Fruit fly (Drosophila melanogaster) whole organism, embryonic: ENCODE measurements around the gene Rpn1.

Experiments
- Awh ChIP-seq: fragments of 200-800 bp; sonication (Bioruptor generic); IDR thresholded peaks from 2 replicates; pipeline ENCODE4, ENCODE4 v1.3.6; 2022; ENCODE audit warnings: missing biosample characterization, missing genetic modification characterization
- Blimp-1 ChIP-seq: fragments of 200-800 bp; sonication (Bioruptor generic); optimal IDR thresholded peaks from 3 replicates; lab custom pipeline; 2018; ENCODE audit warnings: missing biosample characterization, missing genetic modification characterization, mild to moderate bottlenecking, moderate library complexity, missing genetic modification reagents
- CG10565 ChIP-seq: fragments of 200-800 bp; sonication (Bioruptor generic); optimal IDR thresholded peaks from 3 replicates; lab custom pipeline; 2016; ENCODE audit warnings: missing biosample characterization, mild to moderate bottlenecking, missing genetic modification characterization
- CG12071 ChIP-seq: fragments of 200-800 bp; sonication (Bioruptor generic); optimal IDR thresholded peaks from 3 replicates; lab custom pipeline; 2018; ENCODE audit warnings: missing biosample characterization, mild to moderate bottlenecking, missing genetic modification characterization
- CG12236 ChIP-seq: fragments of 200-800 bp; sonication (Bioruptor generic); optimal IDR thresholded peaks from 2 replicates; lab custom pipeline; 2016; ENCODE audit warnings: missing biosample characterization, missing genetic modification characterization
- CG13775 ChIP-seq: fragments of 200-800 bp; sonication (Bioruptor generic); optimal IDR thresholded peaks from 3 replicates; lab custom pipeline; 2017; ENCODE audit warnings: missing biosample characterization, mild to moderate bottlenecking, missing genetic modification characterization
- CG1529 ChIP-seq: fragments of 200-800 bp; sonication (Bioruptor generic); optimal IDR thresholded peaks from 3 replicates; lab custom pipeline; 2018; ENCODE audit warnings: missing biosample characterization, missing genetic modification characterization
- CG16863 ChIP-seq: fragments of 200-800 bp; sonication (Bioruptor generic); optimal IDR thresholded peaks from 3 replicates; lab custom pipeline; 2016; ENCODE audit warnings: missing biosample characterization, missing genetic modification characterization
- CG17328 ChIP-seq: fragments of 200-800 bp; sonication (Bioruptor generic); IDR thresholded peaks from 2 replicates; pipeline ENCODE4 v1.3.6; 2022; ENCODE audit warnings: missing biosample characterization, missing genetic modification characterization
- CG18011 ChIP-seq: fragments of 200-800 bp; sonication (Bioruptor generic); optimal IDR thresholded peaks from 2 replicates; lab custom pipeline; 2017; ENCODE audit warnings: missing biosample characterization, missing genetic modification characterization, mild to moderate bottlenecking, moderate library complexity, missing genotype
- CG2678 ChIP-seq: fragments of 200-800 bp; sonication (Bioruptor generic); optimal IDR thresholded peaks from 3 replicates; lab custom pipeline; 2019; ENCODE audit warnings: missing biosample characterization, mild to moderate bottlenecking, missing genetic modification characterization, moderate library complexity
- CG31224 ChIP-seq: fragments of 200-800 bp; sonication (Bioruptor generic); IDR thresholded peaks from 2 replicates; pipeline ENCODE4 v1.3.6; 2022; ENCODE audit warnings: missing biosample characterization, missing genetic modification characterization
- CG34376 ChIP-seq: fragments of 200-800 bp; sonication (Bioruptor generic); optimal IDR thresholded peaks from 2 replicates; lab custom pipeline; 2018; ENCODE audit warnings: missing biosample characterization, mild to moderate bottlenecking, missing genetic modification characterization
- CG4820 ChIP-seq: fragments of 200-800 bp; sonication (Bioruptor generic); optimal IDR thresholded peaks from 3 replicates; lab custom pipeline; 2016; ENCODE audit warnings: missing biosample characterization, missing genetic modification characterization
- CG8281 ChIP-seq: fragments of 200-800 bp; sonication (Bioruptor generic); optimal IDR thresholded peaks from 2 replicates; lab custom pipeline; 2018; ENCODE audit warnings: missing biosample characterization, mild to moderate bottlenecking, missing genetic modification characterization, moderate library complexity
- CG8944 ChIP-seq: fragments of 200-800 bp; sonication (Bioruptor generic); optimal IDR thresholded peaks from 3 replicates; lab custom pipeline; 2016; ENCODE audit warnings: missing biosample characterization, missing genetic modification characterization
- CG9727 ChIP-seq: fragments of 200-800 bp; sonication (Bioruptor generic); optimal IDR thresholded peaks from 3 replicates; lab custom pipeline; 2017; ENCODE audit warnings: missing biosample characterization, mild to moderate bottlenecking, missing genetic modification characterization
- D ChIP-seq, 2 experiments: fragments of 200-800 bp in 1 of 2; fragments of >200 bp in 1 of 2; sonication (Bioruptor generic) in 1 of 2; optimal IDR thresholded peaks; 2 replicates in 1 of 2; 3 replicates in 1 of 2; lab custom pipeline; 2017; ENCODE audit warnings: mild to moderate bottlenecking in 1 of 2, missing biosample characterization in 1 of 2, missing genetic modification characterization in 1 of 2, missing genetic modification reagents in 1 of 2
- Dll ChIP-seq: fragments of 200-800 bp; sonication (Bioruptor generic); IDR thresholded peaks from 4 replicates; pipeline ENCODE4 v1.3.6; 2022; ENCODE audit warnings: missing biosample characterization, missing genetic modification characterization; ENCODE audit not compliant: partially characterized antibody
- Eip74EF ChIP-seq, 2 experiments: fragments of 200-800 bp in 1 of 2; fragments of >200 bp in 1 of 2; sonication (Bioruptor generic) in 1 of 2; optimal IDR thresholded peaks; 2 replicates each; lab custom pipeline; 2017 to 2019; ENCODE audit warnings: missing biosample characterization in 2 of 2, missing genetic modification characterization in 2 of 2, mild to moderate bottlenecking in 1 of 2, moderate library complexity in 1 of 2
- GATAe ChIP-seq: fragments of 200-800 bp; sonication (Bioruptor generic); conservative IDR thresholded peaks from 2 replicates; pipeline ENCODE4 v1.3.6; 2022; ENCODE audit warnings: missing biosample characterization, missing genetic modification characterization
- Hand ChIP-seq: fragments of 200-800 bp; sonication (Bioruptor generic); optimal IDR thresholded peaks from 2 replicates; lab custom pipeline; 2017; ENCODE audit warnings: mild to moderate bottlenecking, missing biosample characterization, missing genetic modification reagents, missing genetic modification characterization
- Lhr ChIP-seq: fragments of 200-800 bp; sonication (Bioruptor generic); optimal IDR thresholded peaks from 3 replicates; lab custom pipeline; 2017; ENCODE audit warnings: mild to moderate bottlenecking, missing biosample characterization, missing genetic modification reagents, missing genetic modification characterization
- Xrp1 ChIP-seq: fragments of 200-800 bp; sonication (Bioruptor generic); IDR thresholded peaks from 2 replicates; pipeline ENCODE4 v1.3.6; 2022; ENCODE audit warnings: missing biosample characterization, missing genetic modification characterization
- ara ChIP-seq: fragments of 200-800 bp; sonication (Bioruptor generic); IDR thresholded peaks from 2 replicates; pipeline ENCODE4 v1.3.6; 2022; ENCODE audit warnings: missing biosample characterization, missing genetic modification characterization
- bbx ChIP-seq: fragments of 200-800 bp; sonication (Bioruptor generic); IDR thresholded peaks from 2 replicates; pipeline ENCODE4 v1.3.6; 2022; ENCODE audit warnings: missing biosample characterization, missing genetic modification characterization; ENCODE audit not compliant: partially characterized antibody
- bowl ChIP-seq: fragments of 200-800 bp; sonication (Bioruptor generic); IDR thresholded peaks from 2 replicates; pipeline ENCODE4 v1.3.6; 2022; ENCODE audit warnings: missing biosample characterization, missing genetic modification characterization
- cg ChIP-seq: fragments of 200-800 bp; sonication (Bioruptor generic); optimal IDR thresholded peaks from 3 replicates; lab custom pipeline; 2019; ENCODE audit warnings: missing biosample characterization, mild to moderate bottlenecking, missing genetic modification characterization, moderate library complexity
- chinmo ChIP-seq: fragments of 200-800 bp; sonication (Bioruptor generic); IDR thresholded peaks from 4 replicates; pipeline ENCODE4 v1.3.6; 2022; ENCODE audit warnings: missing biosample characterization, missing genetic modification characterization; ENCODE audit not compliant: partially characterized antibody
- corto ChIP-seq: fragments of 200-800 bp; sonication (Bioruptor generic); optimal IDR thresholded peaks from 2 replicates; lab custom pipeline; 2016; ENCODE audit warnings: missing biosample characterization, mild to moderate bottlenecking, missing genetic modification characterization, moderate library complexity
- eve ChIP-seq, 2 experiments: fragments of >200 bp; optimal IDR thresholded peaks; 2 replicates each; lab custom pipeline; 2017; ENCODE audit warnings: missing biosample characterization in 2 of 2, missing genetic modification characterization in 2 of 2
- fru ChIP-seq: fragments of >200 bp; optimal IDR thresholded peaks from 2 replicates; lab custom pipeline; 2017
- mirr ChIP-seq: fragments of 200-800 bp; sonication (Bioruptor generic); optimal IDR thresholded peaks from 3 replicates; lab custom pipeline; 2018; ENCODE audit warnings: missing biosample characterization, mild to moderate bottlenecking, missing genetic modification characterization
- pfk ChIP-seq: fragments of 200-800 bp; sonication (Bioruptor generic); optimal IDR thresholded peaks from 2 replicates; lab custom pipeline; 2018; ENCODE audit warnings: missing biosample characterization, mild to moderate bottlenecking, missing genetic modification characterization, moderate library complexity
- phol ChIP-seq: fragments of 200-800 bp; sonication (Bioruptor generic); optimal IDR thresholded peaks from 3 replicates; lab custom pipeline; 2018; ENCODE audit warnings: missing biosample characterization, mild to moderate bottlenecking, missing genetic modification characterization, moderate library complexity
- pita ChIP-seq: fragments of 200-800 bp; sonication (Bioruptor generic); optimal IDR thresholded peaks from 2 replicates; lab custom pipeline; 2017; ENCODE audit warnings: missing biosample characterization, mild to moderate bottlenecking, missing genetic modification characterization
- repo ChIP-seq: fragments of 200-800 bp; sonication (Bioruptor generic); optimal IDR thresholded peaks from 2 replicates; lab custom pipeline; 2016; ENCODE audit warnings: missing biosample characterization, missing genetic modification characterization
- row ChIP-seq: fragments of 200-800 bp; sonication (Bioruptor generic); IDR thresholded peaks from 3 replicates; pipeline ENCODE4 v1.3.6; 2022; ENCODE audit warnings: missing biosample characterization, missing genetic modification characterization
- run ChIP-seq: fragments of 200-800 bp; sonication (Bioruptor generic); optimal IDR thresholded peaks from 3 replicates; lab custom pipeline; 2018; ENCODE audit warnings: missing biosample characterization, mild to moderate bottlenecking, missing genetic modification characterization
- slbo ChIP-seq: fragments of 200-800 bp; sonication (Bioruptor generic); IDR thresholded peaks from 2 replicates; pipeline ENCODE4 v1.3.6; 2022; ENCODE audit warnings: missing biosample characterization, missing genetic modification characterization
- sna ChIP-seq: fragments of 200-800 bp; sonication (Bioruptor generic); IDR thresholded peaks from 2 replicates; pipeline ENCODE4 v1.3.6; 2022; ENCODE audit warnings: missing biosample characterization, missing genetic modification characterization; ENCODE audit not compliant: partially characterized antibody
- stwl ChIP-seq: fragments of 200-800 bp; sonication (Bioruptor generic); optimal IDR thresholded peaks from 3 replicates; lab custom pipeline; 2018; ENCODE audit warnings: missing biosample characterization, mild to moderate bottlenecking, missing genetic modification characterization, moderate library complexity
- sug ChIP-seq: fragments of 200-800 bp; optimal IDR thresholded peaks from 2 replicates; lab custom pipeline; 2019; ENCODE audit warnings: missing biosample characterization, mild to moderate bottlenecking, missing genetic modification characterization, moderate library complexity
- trem ChIP-seq: fragments of 200-800 bp; optimal IDR thresholded peaks from 3 replicates; lab custom pipeline; 2019; ENCODE audit warnings: missing biosample characterization, mild to moderate bottlenecking, missing genetic modification characterization, moderate library complexity
- twi ChIP-seq: fragments of 200-800 bp; optimal IDR thresholded peaks from 2 replicates; lab custom pipeline; 2019; ENCODE audit warnings: missing biosample characterization, mild to moderate bottlenecking, missing genetic modification characterization, moderate library complexity
- yki ChIP-seq: fragments of >200 bp; optimal IDR thresholded peaks from 3 replicates; lab custom pipeline; 2018
- z ChIP-seq: fragments of 200-800 bp; sonication (Bioruptor generic); IDR thresholded peaks from 3 replicates; pipeline ENCODE4 v1.3.6; 2022; ENCODE audit warnings: missing biosample characterization, missing genetic modification characterization
- zf30C ChIP-seq: fragments of 200-800 bp; sonication (Bioruptor generic); optimal IDR thresholded peaks from 3 replicates; lab custom pipeline; 2018; ENCODE audit warnings: missing biosample characterization, mild to moderate bottlenecking, missing genetic modification characterization
- zfh1 ChIP-seq: fragments of 200-800 bp; sonication (Bioruptor generic); IDR thresholded peaks from 3 replicates; pipeline ENCODE4 v1.3.6; 2022; ENCODE audit warnings: missing biosample characterization, missing genetic modification characterization

Rpn1 gene

DNA sequence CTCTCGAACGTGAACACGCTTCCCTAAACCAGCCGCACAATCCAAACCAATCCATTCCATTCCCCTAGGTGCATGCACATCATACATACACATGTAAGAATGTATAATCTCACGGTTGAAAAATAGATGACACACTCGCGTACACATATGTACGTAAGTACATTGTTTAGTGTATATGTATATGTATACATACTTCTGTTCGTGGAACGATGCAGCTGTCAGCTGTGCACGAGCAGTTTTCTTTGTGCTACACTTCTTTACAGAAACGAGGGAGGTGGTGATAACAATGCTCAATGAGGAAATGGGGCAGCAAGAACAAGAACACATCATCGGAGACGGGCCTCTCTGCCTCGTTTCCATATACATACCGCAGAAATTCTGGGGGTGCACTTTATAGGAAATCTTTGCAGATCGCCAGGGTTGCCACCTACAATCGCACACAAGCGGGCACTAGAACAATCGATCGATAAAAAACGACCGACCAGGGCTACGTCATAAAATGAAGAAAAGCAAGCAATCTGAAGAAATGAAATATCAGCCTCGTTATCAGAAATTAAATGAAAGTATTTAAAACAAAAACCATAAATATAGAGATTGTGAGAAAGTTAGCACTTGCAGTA, 15.4 kb upstream of the Rpn1 start (continued):
- no peak for TF ChIP-seq yki (lab: Kevin White, UChicago)
- TF ChIP-seq mirr, result peak; percentile 14
- TF ChIP-seq ara (GFP tag; lab: Robert Waterston, UW), result no peak
- TF ChIP-seq CG2678 (tag; lab: Kevin White, UChicago), result no peak
- peak; percentile 94 for TF ChIP-seq cg (GFP tag; lab: Kevin White, UChicago)
- no peak for TF ChIP-seq CG1529 (GFP tag; lab: Kevin White, UChicago)
- TF ChIP-seq eve (GFP tag; optimal IDR thresholded peaks at IDR 0.05; lab: Kevin White, UChicago), result no peak
- TF ChIP-seq stwl (tag; lab: Kevin White, UChicago), result peak; percentile 97
- TF ChIP-seq CG17328 (GFP tag; lab: Robert Waterston, UW), result 0 out of 2 replicates have a peak, but pooled peaks have one; percentile 23
- no peak for TF ChIP-seq GATAe
- no peak for TF ChIP-seq CG34376
- TF ChIP-seq Xrp1 (GFP tag; lab: Robert Waterston, UW), result peak; percentile 32; the same call in 1 of the 2 replicates
- no peak for TF ChIP-seq phol
- TF ChIP-seq Blimp-1 (GFP tag; lab: Kevin White, UChicago), result no peak
- TF ChIP-seq row (GFP tag; lab: Robert Waterston, UW), result 0 out of 3 replicates have a peak, but pooled peaks have one; percentile 7
- TF ChIP-seq CG9727 (GFP tag; lab: Kevin White, UChicago), result no peak
- no peak for TF ChIP-seq run (tag; lab: Kevin White, UChicago)
- no peak for TF ChIP-seq CG12071 (GFP tag; lab: Kevin White, UChicago)
- no peak for TF ChIP-seq CG4820
- no peak for TF ChIP-seq zf30C (GFP tag; lab: Kevin White, UChicago)
- no peak for TF ChIP-seq slbo (GFP tag; lab: Robert Waterston, UW)
- no peak for TF ChIP-seq fru (lab: Kevin White, UChicago)
- no peak for TF ChIP-seq bowl (GFP tag; lab: Robert Waterston, UW)
- TF ChIP-seq Hand (GFP tag; lab: Kevin White, UChicago), result no peak
- TF ChIP-seq twi (tag; lab: Kevin White, UChicago), result peak; percentile 89
- no peak for TF ChIP-seq CG13775
- peak in 1 of 2 experiments; percentile 23 for TF ChIP-seq Eip74EF (GFP tag; optimal IDR thresholded peaks at IDR 0.05; lab: Kevin White, UChicago)
- no peak for TF ChIP-seq Lhr (GFP tag; lab: Kevin White, UChicago)
- no peak for TF ChIP-seq CG8944 (GFP tag; lab: Kevin White, UChicago)
- 0 out of 3 replicates have a peak, but pooled peaks have one; percentile 36 for TF ChIP-seq zfh1 (GFP tag; lab: Robert Waterston, UW)
- TF ChIP-seq sna (GFP tag; lab: Robert Waterston, UW), result peak; percentile 33; the same call in 1 of the 2 replicates
- TF ChIP-seq trem (tag; lab: Kevin White, UChicago), result peak; percentile 54
- TF ChIP-seq CG10565, result no peak
- no peak for TF ChIP-seq pita (GFP tag; lab: Kevin White, UChicago)
- TF ChIP-seq CG8281 (tag; lab: Kevin White, UChicago), result no peak
- peak; percentile 44 for TF ChIP-seq pfk (GFP tag; lab: Kevin White, UChicago)
- TF ChIP-seq CG31224 (GFP tag; lab: Robert Waterston, UW), result no peak
- peak; percentile 5 for TF ChIP-seq sug (tag; lab: Kevin White, UChicago)
- no peak for TF ChIP-seq CG16863 (GFP tag; lab: Kevin White, UChicago)
- TF ChIP-seq bbx (GFP tag; lab: Robert Waterston, UW), result peak; percentile 61; the same call in 1 of the 2 replicates
- TF ChIP-seq Awh (GFP tag; lab: Robert Waterston, UW), result no peak
- 0 out of 4 replicates have a peak, but pooled peaks have one; percentile 64 for TF ChIP-seq chinmo (GFP tag; lab: Robert Waterston, UW)
- no peak for TF ChIP-seq CG18011 (GFP tag; lab: Kevin White, UChicago)
- TF ChIP-seq z (GFP tag; lab: Robert Waterston, UW), result no peak
- no peak for TF ChIP-seq corto
- no peak for TF ChIP-seq CG12236 (GFP tag; lab: Kevin White, UChicago)
- 0 out of 4 replicates have a peak, but pooled peaks have one; percentile 35 for TF ChIP-seq Dll (GFP tag; lab: Robert Waterston, UW)
- no peak for TF ChIP-seq repo (GFP tag; lab: Kevin White, UChicago)
- peak; percentile 89 for TF ChIP-seq D (optimal IDR thresholded peaks at IDR 0.05; lab: Kevin White, UChicago)
- no peak for TF ChIP-seq D (GFP tag; optimal IDR thresholded peaks at IDR 0.05; lab: Kevin White, UChicago)
